Worm (Caenorhabditis elegans): Measurements from ENCODE around the gene cec-6.

Gene cec-6

DNA sequence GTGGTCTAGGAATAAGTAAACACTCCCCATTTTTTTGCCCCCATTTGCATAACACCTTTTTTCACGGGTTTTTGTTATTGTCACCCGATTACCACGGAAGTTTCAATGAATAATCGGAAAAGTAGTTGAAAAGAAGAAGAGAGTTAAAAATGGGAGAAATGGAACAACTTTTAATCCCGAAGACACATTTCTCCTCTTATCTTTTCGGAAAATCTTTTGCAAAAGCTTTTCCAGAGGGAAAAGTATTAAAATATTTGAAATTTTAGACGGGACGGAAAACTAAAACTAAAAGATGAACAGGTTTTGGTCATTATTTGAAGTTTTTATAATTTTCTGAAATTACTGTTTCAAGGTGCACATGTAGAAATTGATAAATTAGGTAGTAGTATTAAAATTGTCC, 25.6 kb upstream of the cec-6 start:
- TF ChIP-seq zag-1 (tag; optimal IDR thresholded peaks at IDR 0.05), result no peak
- TF ChIP-seq ceh-16 (tag; optimal IDR thresholded peaks at IDR 0.05), result no peak
- peak; percentile 18 for TF ChIP-seq lin-39 (tag; optimal IDR thresholded peaks at IDR 0.05)
- TF ChIP-seq elt-1 (tag; optimal IDR thresholded peaks at IDR 0.05), result peak; percentile 91

DNA sequence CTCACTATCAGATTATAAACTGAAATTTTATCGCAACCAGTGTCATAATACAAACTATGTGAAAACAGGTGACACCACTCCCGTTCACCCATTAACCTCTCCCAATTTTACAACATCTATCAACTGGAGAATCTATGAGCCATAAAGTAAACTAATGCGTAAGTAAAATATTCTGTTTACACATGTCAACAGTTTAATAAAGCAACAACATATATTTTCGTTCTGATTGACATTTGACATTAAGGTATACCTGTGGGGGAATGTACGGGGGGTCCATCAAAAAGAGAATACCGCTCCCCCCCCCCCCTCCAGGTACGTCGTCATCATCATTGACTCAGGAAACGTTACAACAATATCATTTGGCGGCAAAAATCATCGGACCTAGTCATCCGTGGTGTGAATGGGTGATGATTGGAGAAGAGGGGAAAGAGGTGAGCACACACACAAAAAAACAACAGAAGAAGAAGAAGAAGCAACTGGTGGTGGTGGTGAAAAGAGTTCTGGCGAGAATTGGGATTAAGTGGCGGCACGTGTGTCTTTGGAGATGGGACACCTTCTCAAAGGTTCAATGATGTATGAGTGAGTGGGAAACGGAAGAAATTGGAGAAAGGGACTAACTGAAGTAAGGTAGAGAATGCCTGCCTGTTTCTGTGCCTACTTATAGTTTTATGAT, 17.8 kb upstream of the cec-6 start:
- peak; percentile 54 for TF ChIP-seq pha-4 (tag; optimal IDR thresholded peaks at IDR 0.05)
- TF ChIP-seq nhr-43 (tag; optimal IDR thresholded peaks at IDR 0.05; ENCODE audit: poor library complexity, severe bottlenecking), result no peak

DNA sequence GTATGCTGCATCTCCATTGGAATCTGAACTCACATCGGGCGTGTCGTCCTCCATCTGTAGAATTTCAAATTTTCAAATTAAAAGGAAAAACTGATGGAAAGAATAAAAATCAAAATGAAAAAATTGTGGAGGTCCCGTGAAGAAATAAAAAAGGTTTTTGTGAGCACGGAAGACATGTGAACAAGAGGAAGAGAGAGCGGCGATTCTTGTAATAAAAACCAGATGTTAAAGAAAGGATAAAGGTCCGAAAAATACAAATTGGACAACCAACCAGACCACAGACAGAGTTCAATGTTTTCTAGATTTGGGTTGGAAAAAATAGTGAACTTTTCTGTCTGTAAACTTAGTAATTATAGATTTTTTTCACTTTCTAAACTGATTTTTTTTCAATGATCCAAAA, 16.4 kb upstream of the cec-6 start, which contains the start of gene unc-5:
Gene unc-5 (minus strand): TSS at position 54 of the 400 bp plus-strand sequence.
- no peak for TF ChIP-seq mml-1 (tag; optimal IDR thresholded peaks at IDR 0.05)
- no peak for TF ChIP-seq ama-1 (optimal IDR thresholded peaks at IDR 0.05)
- TF ChIP-seq ztf-11 (tag; optimal IDR thresholded peaks at IDR 0.05), result no peak
- TF ChIP-seq nhr-12 (tag; optimal IDR thresholded peaks at IDR 0.05), result no peak
- no peak for TF ChIP-seq mdl-1 (tag; optimal IDR thresholded peaks at IDR 0.05)
- no peak for TF ChIP-seq nhr-237 (tag; optimal IDR thresholded peaks at IDR 0.05)
- TF ChIP-seq nhr-43 (tag; optimal IDR thresholded peaks at IDR 0.05; ENCODE audit: poor library complexity, severe bottlenecking), result no peak

DNA sequence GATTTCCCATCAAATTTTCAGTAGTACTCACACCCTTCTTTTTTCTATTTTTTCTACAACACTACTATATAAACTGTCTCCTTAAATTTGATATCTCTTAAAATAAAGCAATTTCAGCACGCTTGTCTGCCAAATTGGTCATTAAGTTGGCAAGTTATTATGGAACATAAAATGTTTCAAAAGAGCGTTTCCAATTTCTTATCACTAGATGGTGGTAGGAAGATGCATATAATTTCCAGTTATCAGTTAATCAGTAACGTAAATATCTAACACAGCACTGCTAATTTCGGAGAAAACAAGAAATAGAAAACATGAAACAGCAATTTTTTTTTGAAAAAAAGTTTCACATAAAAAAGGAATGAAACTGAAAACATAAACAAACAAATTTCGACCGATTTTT, 13.7 kb upstream of the cec-6 start:
- no peak for TF ChIP-seq elt-1 (tag; optimal IDR thresholded peaks at IDR 0.05)
- peak; percentile 14 for TF ChIP-seq elt-2 (tag; optimal IDR thresholded peaks at IDR 0.05)
- TF ChIP-seq fkh-10 (GFP tag; optimal IDR thresholded peaks at IDR 0.05), result peak; percentile 12
- no peak for TF ChIP-seq nfya-1 (tag; optimal IDR thresholded peaks at IDR 0.05; ENCODE audit: insufficient read depth)
- no peak for TF ChIP-seq nhr-23 (tag; optimal IDR thresholded peaks at IDR 0.05)

DNA sequence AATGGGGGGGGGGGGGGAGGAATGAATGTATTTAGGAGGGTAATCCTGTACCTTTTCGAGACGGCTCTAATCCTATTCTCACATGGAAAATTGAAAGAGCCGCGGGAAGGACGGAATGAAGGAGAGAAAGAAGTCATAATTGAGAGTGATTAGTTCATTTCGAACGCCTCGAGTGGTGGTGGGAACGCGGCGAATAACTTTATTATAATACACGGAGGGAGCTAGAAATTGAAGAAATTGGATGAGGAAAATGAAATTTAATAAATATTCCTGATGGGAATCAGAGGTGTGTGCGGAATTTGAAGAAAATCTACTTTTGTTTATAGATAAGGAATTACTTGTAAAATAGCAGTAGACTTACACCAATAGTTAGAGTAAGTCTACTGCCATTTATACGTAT, 11.1 kb upstream of the cec-6 start:
- TF ChIP-seq ceh-82 (tag; optimal IDR thresholded peaks at IDR 0.05) (no peak), mdl-1 (tag; optimal IDR thresholded peaks at IDR 0.05) (no peak), R02D3.7 (tag; optimal IDR thresholded peaks at IDR 0.05) (no peak), nhr-76 (tag; optimal IDR thresholded peaks at IDR 0.05) (no peak), pha-4 (tag; optimal IDR thresholded peaks at IDR 0.05) (no peak), unc-62 (GFP tag; optimal IDR thresholded peaks at IDR 0.05) (no peak), nhr-43 (tag; optimal IDR thresholded peaks at IDR 0.05; ENCODE audit: poor library complexity, severe bottlenecking) (no peak), nhr-11 (tag; optimal IDR thresholded peaks at IDR 0.05) (no peak), mml-1 (tag; optimal IDR thresholded peaks at IDR 0.05) (no peak)

DNA sequence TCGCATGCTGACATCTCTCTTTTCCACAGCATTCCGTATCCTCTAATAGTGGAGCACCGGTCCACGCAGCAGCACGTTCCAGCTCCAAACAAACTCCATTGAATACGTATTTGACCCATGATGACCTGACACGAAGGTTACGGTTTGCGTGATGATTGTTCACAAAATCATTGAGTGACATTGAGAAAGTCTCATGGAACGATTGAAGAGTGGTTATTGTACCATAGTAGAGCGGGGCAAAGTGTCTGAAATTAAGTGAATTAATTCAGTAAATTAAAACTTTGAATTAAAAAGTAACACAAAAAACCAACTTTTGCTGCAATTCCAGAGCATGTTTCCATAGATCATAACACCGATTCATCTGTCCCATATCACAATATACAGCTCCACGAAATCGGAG, 10.1 kb upstream of the cec-6 start:
- TF ChIP-seq nhr-12 (tag; optimal IDR thresholded peaks at IDR 0.05) (no peak), nhr-25 (tag; optimal IDR thresholded peaks at IDR 0.05) (no peak), nhr-67 (tag; optimal IDR thresholded peaks at IDR 0.05) (no peak), fos-1 (tag; optimal IDR thresholded peaks at IDR 0.05) (no peak), fkh-10 (GFP tag; optimal IDR thresholded peaks at IDR 0.05) (no peak), zag-1 (tag; optimal IDR thresholded peaks at IDR 0.05) (no peak), nhr-28 (tag; optimal IDR thresholded peaks at IDR 0.05) (no peak), elt-2 (tag; optimal IDR thresholded peaks at IDR 0.05) (no peak)

DNA sequence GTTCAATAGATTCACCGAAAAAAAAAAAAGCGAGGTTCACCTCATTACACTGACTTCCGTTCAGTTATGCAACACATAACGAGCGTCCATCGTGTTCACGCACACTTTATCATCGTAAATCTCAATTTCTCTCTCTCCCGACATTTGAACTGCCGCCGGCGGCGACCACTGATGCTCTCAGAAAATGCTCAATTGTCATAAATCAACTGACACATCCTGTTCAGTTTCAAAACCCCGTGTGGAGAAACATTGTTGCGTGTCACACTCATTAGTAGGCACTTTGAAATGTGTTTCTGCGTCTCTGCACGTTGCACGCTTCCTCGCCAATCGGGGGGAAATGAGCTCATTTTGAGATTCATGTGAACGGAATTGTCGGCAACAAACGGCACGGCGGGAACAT, 8.9 kb upstream of the cec-6 start:
- TF ChIP-seq tbx-2 (tag; optimal IDR thresholded peaks at IDR 0.05), result no peak
- no peak for TF ChIP-seq nhr-77 (tag; optimal IDR thresholded peaks at IDR 0.05)
- no peak for TF ChIP-seq ztf-11 (tag; optimal IDR thresholded peaks at IDR 0.05)
- peak; percentile 83 for TF ChIP-seq egl-5 (tag; optimal IDR thresholded peaks at IDR 0.05)

All from whole organism, L3 larva.